Worm (Caenorhabditis elegans) whole organism, late embryonic: Measurements from ENCODE around the gene grd-14.

Experiments used
- C08G9.2 ChIP-seq: sonication (generic microtip); optimal IDR thresholded peaks from 2 replicates; lab custom pipeline; 2016; ENCODE audit warnings: mild to moderate bottlenecking, missing genetic modification characterization, moderate library complexity, missing compliant biosample characterization
- C38D4.7 ChIP-seq: fragments of 200-800 bp; sonication (Bioruptor generic); optimal IDR thresholded peaks from 2 replicates; lab custom pipeline; 2018; ENCODE audit warnings: mild to moderate bottlenecking, missing genetic modification characterization, moderate library complexity, missing compliant biosample characterization
- F13H6.1 ChIP-seq: sonication (generic microtip); optimal IDR thresholded peaks from 2 replicates; lab custom pipeline; 2016; ENCODE audit warnings: missing genetic modification characterization, missing compliant biosample characterization
- K02D7.2 ChIP-seq: sonication (generic microtip); optimal IDR thresholded peaks from 2 replicates; lab custom pipeline; 2017; ENCODE audit warnings: mild to moderate bottlenecking, missing genetic modification characterization, missing compliant biosample characterization
- K09A11.1 ChIP-seq: sonication (generic microtip); optimal IDR thresholded peaks from 2 replicates; lab custom pipeline; 2017; ENCODE audit warnings: antibody characterized with exemption, mild to moderate bottlenecking, missing genetic modification characterization, missing compliant biosample characterization; ENCODE audit not compliant: insufficient read depth
- Y22D7AL.16 ChIP-seq: sonication (generic microtip); optimal IDR thresholded peaks from 2 replicates; lab custom pipeline; 2016; ENCODE audit warnings: missing genetic modification characterization, missing compliant biosample characterization
- ahr-1 ChIP-seq: sonication (generic microtip); optimal IDR thresholded peaks from 2 replicates; lab custom pipeline; 2016; ENCODE audit warnings: missing genetic modification characterization, missing compliant biosample characterization
- ceh-18 ChIP-seq: sonication (generic microtip); optimal IDR thresholded peaks from 2 replicates; lab custom pipeline; 2016; ENCODE audit warnings: missing genetic modification characterization, missing compliant biosample characterization
- ceh-30 ChIP-seq: fragments of 150-350 bp; optimal IDR thresholded peaks from 2 replicates; lab custom pipeline; 2014; ENCODE audit warnings: missing biosample characterization, missing genetic modification characterization
- ceh-31 ChIP-seq: sonication (generic microtip); optimal IDR thresholded peaks from 2 replicates; lab custom pipeline; 2016; ENCODE audit warnings: missing genetic modification characterization, missing compliant biosample characterization
- ceh-34 ChIP-seq: sonication (generic microtip); optimal IDR thresholded peaks from 2 replicates; lab custom pipeline; 2016; ENCODE audit warnings: mild to moderate bottlenecking, missing genetic modification characterization, missing compliant biosample characterization
- ceh-45 ChIP-seq: fragments of 200-800 bp; sonication (Bioruptor generic); IDR thresholded peaks from 2 replicates; pipeline ENCODE4 v1.3.6; 2022; ENCODE audit warnings: missing genetic modification reagents, missing genetic modification characterization, missing compliant biosample characterization
- ceh-6 ChIP-seq: fragments of 200-800 bp; sonication (Bioruptor generic); optimal IDR thresholded peaks from 2 replicates; lab custom pipeline; 2018; ENCODE audit warnings: mild to moderate bottlenecking, missing genetic modification characterization, missing compliant biosample characterization
- che-1 ChIP-seq: sonication (generic microtip); optimal IDR thresholded peaks from 2 replicates; lab custom pipeline; 2016; ENCODE audit warnings: mild to moderate bottlenecking, missing genetic modification characterization, missing compliant biosample characterization
- dmd-4 ChIP-seq: sonication (generic microtip); optimal IDR thresholded peaks from 2 replicates; lab custom pipeline; 2016; ENCODE audit warnings: borderline replicate concordance, missing genetic modification characterization, missing compliant biosample characterization
- elt-2 ChIP-seq: sonication (generic microtip); optimal IDR thresholded peaks from 2 replicates; lab custom pipeline; 2016; ENCODE audit warnings: missing genetic modification reagents, missing genetic modification characterization, missing compliant biosample characterization
- elt-4 ChIP-seq: sonication (generic microtip); optimal IDR thresholded peaks from 2 replicates; lab custom pipeline; 2016; ENCODE audit warnings: missing genetic modification characterization, missing compliant biosample characterization
- ets-4 ChIP-seq: sonication (generic microtip); optimal IDR thresholded peaks from 2 replicates; lab custom pipeline; 2016; ENCODE audit warnings: missing genetic modification characterization, missing compliant biosample characterization
- hlh-13 ChIP-seq: fragments of 200-800 bp; sonication (Bioruptor generic); optimal IDR thresholded peaks from 2 replicates; lab custom pipeline; 2018; ENCODE audit warnings: mild to moderate bottlenecking, missing genetic modification characterization, missing compliant biosample characterization
- hlh-30 ChIP-seq: sonication (generic microtip); optimal IDR thresholded peaks from 2 replicates; lab custom pipeline; 2017; ENCODE audit warnings: antibody characterized with exemption, missing genetic modification characterization, missing compliant biosample characterization; ENCODE audit not compliant: insufficient read depth
- lim-6 ChIP-seq: sonication (generic microtip); optimal IDR thresholded peaks from 2 replicates; lab custom pipeline; 2016; ENCODE audit warnings: missing genetic modification characterization, missing compliant biosample characterization
- lin-11 ChIP-seq: fragments of 200-800 bp; sonication (Bioruptor generic); optimal IDR thresholded peaks from 2 replicates; lab custom pipeline; 2018; ENCODE audit warnings: mild to moderate bottlenecking, missing genetic modification characterization, missing compliant biosample characterization
- madf-2 ChIP-seq: sonication (generic microtip); optimal IDR thresholded peaks from 2 replicates; lab custom pipeline; 2017; ENCODE audit warnings: missing genetic modification characterization, missing compliant biosample characterization
- mec-3 ChIP-seq: sonication (generic microtip); optimal IDR thresholded peaks from 2 replicates; lab custom pipeline; 2016; ENCODE audit warnings: borderline replicate concordance, missing genetic modification characterization, missing compliant biosample characterization
- nhr-11 ChIP-seq: fragments of 150-350 bp; optimal IDR thresholded peaks from 2 replicates; lab custom pipeline; 2014; ENCODE audit warnings: missing biosample characterization, missing genetic modification characterization
- npax-4 ChIP-seq: sonication (generic microtip); optimal IDR thresholded peaks from 2 replicates; lab custom pipeline; 2016; ENCODE audit warnings: missing genetic modification characterization, missing compliant biosample characterization
- odd-2 ChIP-seq: sonication (generic microtip); optimal IDR thresholded peaks from 2 replicates; lab custom pipeline; 2017; ENCODE audit warnings: antibody characterized with exemption, mild to moderate bottlenecking, missing genetic modification characterization, missing compliant biosample characterization
- pag-3 ChIP-seq: sonication (generic microtip); optimal IDR thresholded peaks from 2 replicates; lab custom pipeline; 2016; ENCODE audit warnings: missing compliant biosample characterization, missing genetic modification characterization, borderline replicate concordance
- pax-1 ChIP-seq: fragments of 150-350 bp; optimal IDR thresholded peaks from 2 replicates; lab custom pipeline; 2014; ENCODE audit warnings: missing biosample characterization, missing genetic modification characterization
- pha-2 ChIP-seq: sonication (generic microtip); optimal IDR thresholded peaks from 2 replicates; lab custom pipeline; 2017; ENCODE audit warnings: mild to moderate bottlenecking, missing genetic modification characterization, missing compliant biosample characterization
- pqm-1 ChIP-seq: sonication (generic microtip); optimal IDR thresholded peaks from 2 replicates; lab custom pipeline; 2016; ENCODE audit warnings: missing genetic modification characterization, missing compliant biosample characterization
- pros-1 ChIP-seq: fragments of 150-350 bp; optimal IDR thresholded peaks from 2 replicates; lab custom pipeline; 2014; ENCODE audit warnings: missing biosample characterization, missing genetic modification reagents, missing genetic modification characterization
- sox-2 ChIP-seq: fragments of 200-800 bp; sonication (Bioruptor generic); IDR thresholded peaks from 2 replicates; pipeline ENCODE4 v1.3.6; 2022; ENCODE audit warnings: missing genetic modification reagents, missing genetic modification characterization, missing compliant biosample characterization
- syd-9 ChIP-seq: sonication (generic microtip); optimal IDR thresholded peaks from 2 replicates; lab custom pipeline; 2016; ENCODE audit warnings: mild to moderate bottlenecking, missing genetic modification characterization, moderate library complexity, missing compliant biosample characterization
- tbx-2 ChIP-seq: sonication (generic microtip); optimal IDR thresholded peaks from 2 replicates; lab custom pipeline; 2016; ENCODE audit warnings: missing genetic modification characterization, missing compliant biosample characterization
- ttx-3 ChIP-seq: sonication (generic microtip); optimal IDR thresholded peaks from 2 replicates; lab custom pipeline; 2016; ENCODE audit warnings: missing genetic modification reagents, missing genetic modification characterization, missing compliant biosample characterization
- zip-5 ChIP-seq: sonication (generic microtip); optimal IDR thresholded peaks from 2 replicates; lab custom pipeline; 2016; ENCODE audit warnings: missing genetic modification characterization, missing compliant biosample characterization
- ztf-16 ChIP-seq: sonication (generic microtip); optimal IDR thresholded peaks from 2 replicates; lab custom pipeline; 2017; ENCODE audit warnings: missing genetic modification characterization, missing compliant biosample characterization

grd-14 gene

ce11 chrX:8545971-8546442 is 46.2 kb downstream of the grd-14 start, which contains the start of gene sdha-1 (continued):
- no peak for TF ChIP-seq nhr-11 (tag; lab: Kevin White, UChicago)
- TF ChIP-seq pros-1, result peak; percentile 8
- TF ChIP-seq C08G9.2 (tag; lab: Kevin White, UChicago), result no peak
- peak; percentile 54 for TF ChIP-seq tbx-2 (tag; lab: Kevin White, UChicago)
- no peak for TF ChIP-seq Y22D7AL.16 (tag; lab: Kevin White, UChicago)
- TF ChIP-seq ceh-45, result no peak
- no peak for TF ChIP-seq npax-4 (tag; lab: Kevin White, UChicago)
- peak; percentile 32 for TF ChIP-seq ceh-30
- no peak for TF ChIP-seq elt-4 (tag; lab: Kevin White, UChicago)
- no peak for TF ChIP-seq pha-2
- TF ChIP-seq lin-11 (tag; lab: Kevin White, UChicago), result no peak
- no peak for TF ChIP-seq pag-3 (tag; lab: Kevin White, UChicago)
- TF ChIP-seq hlh-30 (tag; lab: Kevin White, UChicago), result peak; percentile 61
- no peak for TF ChIP-seq che-1
- no peak for TF ChIP-seq sox-2
- no peak for TF ChIP-seq odd-2 (tag; lab: Kevin White, UChicago)
- no peak for TF ChIP-seq lim-6 (tag; lab: Kevin White, UChicago)
- TF ChIP-seq mec-3 (tag; lab: Kevin White, UChicago), result no peak
- no peak for TF ChIP-seq F13H6.1 (tag; lab: Kevin White, UChicago)
- no peak for TF ChIP-seq ttx-3 (tag; lab: Kevin White, UChicago)
- TF ChIP-seq hlh-13 (GFP tag; lab: Kevin White, UChicago), result no peak
- TF ChIP-seq C38D4.7 (GFP tag; lab: Kevin White, UChicago), result no peak
- TF ChIP-seq dmd-4 (tag; lab: Kevin White, UChicago), result no peak

- no peak for TF ChIP-seq syd-9
- TF ChIP-seq ceh-18 (tag; lab: Kevin White, UChicago), result no peak
- no peak for TF ChIP-seq madf-2 (tag; lab: Kevin White, UChicago)
- no peak for TF ChIP-seq K09A11.1
- TF ChIP-seq zip-5, result no peak
- TF ChIP-seq ahr-1 (tag; lab: Kevin White, UChicago), result no peak
- TF ChIP-seq ets-4 (tag; lab: Kevin White, UChicago), result no peak
- peak; percentile 31 for TF ChIP-seq elt-2 (tag; lab: Kevin White, UChicago)
These were observed 49.2 kb downstream of the grd-14 start, which contains the start of gene D2021.4 for ce11 chrX:8549026-8549425. Gene D2021.4, minus strand, starts transcription at chrX:8549073.

DNA sequence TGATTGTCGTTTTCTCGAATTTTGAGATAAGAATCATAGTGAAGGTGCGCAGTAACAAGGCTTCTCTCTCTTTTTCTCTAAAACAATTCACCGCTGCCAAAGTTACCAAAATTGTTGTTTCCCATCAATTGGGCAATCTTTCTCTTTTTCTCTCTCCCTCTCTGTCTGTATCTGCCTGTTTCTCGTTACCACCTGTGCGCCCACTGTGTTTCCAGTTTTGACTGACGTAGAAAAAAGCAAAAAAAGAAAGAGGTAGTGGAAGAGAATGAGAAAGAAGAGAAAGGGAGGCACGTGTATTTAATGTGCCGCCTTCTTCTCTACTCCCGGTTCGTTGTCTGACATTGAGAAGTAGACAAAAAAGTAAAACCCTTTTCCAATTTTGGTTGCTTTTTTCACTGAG is 50.3 kb downstream of the grd-14 start:
- TF ChIP-seq ceh-31 (tag; lab: Kevin White, UChicago) (peak; percentile 14), ceh-34 (tag; lab: Kevin White, UChicago) (no peak), ztf-16 (tag; lab: Kevin White, UChicago) (no peak), K02D7.2 (tag; lab: Kevin White, UChicago) (no peak), ceh-6 (GFP tag; lab: Kevin White, UChicago) (no peak), pax-1 (tag; lab: Kevin White, UChicago) (no peak), pqm-1 (no peak), C38D4.7 (GFP tag; lab: Kevin White, UChicago) (no peak), ceh-18 (tag; lab: Kevin White, UChicago) (peak; percentile 43)
